Fruit fly (Drosophila melanogaster): ENCODE data around the gene CG15317.

The CG15317 gene

dm6 chrX:9599158-9600082 lies 43.1 kb upstream of the CG15317 start (continued):
- TF ChIP-seq pho (GFP tag; optimal IDR thresholded peaks at IDR 0.05) (no peak), CG18599 (GFP tag; optimal IDR thresholded peaks at IDR 0.05) (peak; percentile 39), stwl (tag; optimal IDR thresholded peaks at IDR 0.05) (no peak), Lim3 (GFP tag; IDR thresholded peaks at IDR 0.05) (no peak), Sin3A (optimal IDR thresholded peaks at IDR 0.05) (no peak), vnd (GFP tag; IDR thresholded peaks at IDR 0.05; ENCODE audit: partially characterized antibody) (no peak), gcm (GFP tag; optimal IDR thresholded peaks at IDR 0.05) (no peak), CG17568 (GFP tag; optimal IDR thresholded peaks at IDR 0.05) (no peak), vfl (GFP tag; optimal IDR thresholded peaks at IDR 0.05) (no peak), Trl (optimal IDR thresholded peaks at IDR 0.05) (peak; percentile 42 to 64), Trl (GFP tag; optimal IDR thresholded peaks at IDR 0.05) (peak; percentile 15), mirr (GFP tag; optimal IDR thresholded peaks at IDR 0.05) (peak; percentile 40), Side (GFP tag; optimal IDR thresholded peaks at IDR 0.05) (no peak), jigr1 (GFP tag; IDR thresholded peaks at IDR 0.05) (no peak), gt (GFP tag; IDR thresholded peaks at IDR 0.05) (no peak), CG18764 (GFP tag; optimal IDR thresholded peaks at IDR 0.05) (no peak), CG2116 (GFP tag; optimal IDR thresholded peaks at IDR 0.05) (no peak), D (optimal IDR thresholded peaks at IDR 0.05) (no peak), D (GFP tag; optimal IDR thresholded peaks at IDR 0.05) (no peak), hkb (optimal IDR thresholded peaks at IDR 0.05) (no peak), hkb (GFP tag; IDR thresholded peaks at IDR 0.05) (no peak), Hmr (GFP tag; optimal IDR thresholded peaks at IDR 0.05) (peak; percentile 12), NC2α (GFP tag; optimal IDR thresholded peaks at IDR 0.05) (no peak), Ets97D (GFP tag; optimal IDR thresholded peaks at IDR 0.05) (no peak), odd (GFP tag; optimal IDR thresholded peaks at IDR 0.05) (no peak), Dbx (GFP tag; IDR thresholded peaks at IDR 0.05) (no peak), ara (GFP tag; IDR thresholded peaks at IDR 0.05) (no peak), z (GFP tag; IDR thresholded peaks at IDR 0.05) (peak; percentile 47; the same call in 1 of the 3 replicates), nom (GFP tag; optimal IDR thresholded peaks at IDR 0.05) (no peak), CG7839 (tag; optimal IDR thresholded peaks at IDR 0.05) (no peak), wor (GFP tag; IDR thresholded peaks at IDR 0.05) (no peak), klu (GFP tag; IDR thresholded peaks at IDR 0.05) (0 out of 2 replicates have a peak, but pooled peaks have one; percentile 39), Hr39 (optimal IDR thresholded peaks at IDR 0.05) (no peak), CG9817 (tag; optimal IDR thresholded peaks at IDR 0.05) (no peak), CG34376 (GFP tag; optimal IDR thresholded peaks at IDR 0.05) (peak; percentile 17), gce (GFP tag; IDR thresholded peaks at IDR 0.05) (no peak), Atf6 (GFP tag; IDR thresholded peaks at IDR 0.05) (0 out of 2 replicates have a peak, but pooled peaks have one; percentile 9), CG11723 (GFP tag; optimal IDR thresholded peaks at IDR 0.05) (no peak), CG17612 (GFP tag; IDR thresholded peaks at IDR 0.05) (no peak), pzg (GFP tag; optimal IDR thresholded peaks at IDR 0.05) (no peak), sug (tag; optimal IDR thresholded peaks at IDR 0.05) (peak; percentile 67), Dek (tag; optimal IDR thresholded peaks at IDR 0.05) (no peak), so (GFP tag; IDR thresholded peaks at IDR 0.05) (no peak), CG13894 (tag; optimal IDR thresholded peaks at IDR 0.05) (peak; percentile 76), Nf-YC (tag; optimal IDR thresholded peaks at IDR 0.05) (no peak), dmrt11E (tag; optimal IDR thresholded peaks at IDR 0.05) (no peak), Eip74EF (GFP tag; optimal IDR thresholded peaks at IDR 0.05) (no peak), fd3F (GFP tag; optimal IDR thresholded peaks at IDR 0.05) (no peak), CG43689 (GFP tag; IDR thresholded peaks at IDR 0.05) (no peak), CG10209 (GFP tag; optimal IDR thresholded peaks at IDR 0.05) (no peak)

Measured in whole organism, embryonic.